Fruit fly (Drosophila melanogaster): Measurements from ENCODE around the gene eIF4EHP.
A peak's percentile ranks its signal among the peaks of the same experiment; 100 is the strongest.

The eIF4EHP gene

dm6 chr3R:24047998-24048511 is 60.7 kb downstream of the eIF4EHP start, which contains the start of gene Rox8 (continued):
- TF ChIP-seq pros (GFP tag; optimal IDR thresholded peaks at IDR 0.05) (no peak), hth (optimal IDR thresholded peaks at IDR 0.05) (no peak), Blimp-1 (GFP tag; optimal IDR thresholded peaks at IDR 0.05) (peak; percentile 19), Gug (GFP tag; IDR thresholded peaks at IDR 0.05) (no peak), CG10321 (GFP tag; IDR thresholded peaks at IDR 0.05) (no peak), CG31365 (tag; optimal IDR thresholded peaks at IDR 0.05) (no peak), CG11247 (GFP tag; IDR thresholded peaks at IDR 0.05) (no peak), CG13775 (GFP tag; optimal IDR thresholded peaks at IDR 0.05) (peak; percentile 52), CG7839 (tag; optimal IDR thresholded peaks at IDR 0.05) (peak; percentile 24), CG11504 (tag; optimal IDR thresholded peaks at IDR 0.05) (no peak), Kr (GFP tag; optimal IDR thresholded peaks at IDR 0.05) (peak; percentile 3), org-1 (GFP tag; optimal IDR thresholded peaks at IDR 0.05) (no peak), Asciz (GFP tag; optimal IDR thresholded peaks at IDR 0.05) (no peak), CG13287 (GFP tag; IDR thresholded peaks at IDR 0.05; ENCODE audit: partially characterized antibody) (peak; percentile 73), E2f1 (GFP tag; IDR thresholded peaks at IDR 0.05) (0 out of 2 replicates have a peak, but pooled peaks have one; percentile 16), trem (tag; optimal IDR thresholded peaks at IDR 0.05) (peak; percentile 99), CG7372 (GFP tag; IDR thresholded peaks at IDR 0.05) (no peak), CG30431 (GFP tag; optimal IDR thresholded peaks at IDR 0.05) (no peak), CG10274 (GFP tag; optimal IDR thresholded peaks at IDR 0.05) (no peak), CG17385 (GFP tag; optimal IDR thresholded peaks at IDR 0.05) (peak; percentile 0), CG12744 (GFP tag; optimal IDR thresholded peaks at IDR 0.05) (no peak), CG3838 (GFP tag; optimal IDR thresholded peaks at IDR 0.05) (no peak), CG10543 (GFP tag; optimal IDR thresholded peaks at IDR 0.05) (peak; percentile 76), toy (GFP tag; IDR thresholded peaks at IDR 0.05) (no peak), CTCF (GFP tag; optimal IDR thresholded peaks at IDR 0.05) (peak; percentile 69), chn (GFP tag; optimal IDR thresholded peaks at IDR 0.05) (peak; percentile 25), inv (GFP tag; IDR thresholded peaks at IDR 0.05; ENCODE audit: partially characterized antibody) (no peak; the same call in 1 of the 2 replicates), Antp (GFP tag; optimal IDR thresholded peaks at IDR 0.05) (peak; percentile 47), unpg (GFP tag; optimal IDR thresholded peaks at IDR 0.05) (peak; percentile 43), Dll (GFP tag; IDR thresholded peaks at IDR 0.05; ENCODE audit: partially characterized antibody) (peak; percentile 66; the same call in 3 of the 4 replicates), CG6791 (GFP tag; IDR thresholded peaks at IDR 0.05; ENCODE audit: partially characterized antibody) (peak; percentile 56; the same call in 2 of the 3 replicates), CG10654 (GFP tag; optimal IDR thresholded peaks at IDR 0.05) (no peak), salm (tag; optimal IDR thresholded peaks at IDR 0.05) (no peak), CG17568 (GFP tag; optimal IDR thresholded peaks at IDR 0.05) (peak; percentile 10), cad (GFP tag; optimal IDR thresholded peaks at IDR 0.05) (no peak), Taf1 (GFP tag; IDR thresholded peaks at IDR 0.05) (no peak), CG18619 (GFP tag; optimal IDR thresholded peaks at IDR 0.05) (peak; percentile 44), ham (GFP tag; IDR thresholded peaks at IDR 0.05) (no peak), CG34376 (GFP tag; optimal IDR thresholded peaks at IDR 0.05) (peak; percentile 79), CG14667 (GFP tag; IDR thresholded peaks at IDR 0.05) (no peak), CG7987 (GFP tag; optimal IDR thresholded peaks at IDR 0.05) (no peak), trh (GFP tag; optimal IDR thresholded peaks at IDR 0.05) (no peak), aop (GFP tag; IDR thresholded peaks at IDR 0.05) (no peak), CG10366 (GFP tag; IDR thresholded peaks at IDR 0.05) (no peak), CG18476 (GFP tag; optimal IDR thresholded peaks at IDR 0.05) (peak; percentile 33), HLH4C (GFP tag; IDR thresholded peaks at IDR 0.05; ENCODE audit: partially characterized antibody) (peak; percentile 70), yki (optimal IDR thresholded peaks at IDR 0.05) (no peak), Hmr (GFP tag; optimal IDR thresholded peaks at IDR 0.05) (peak; percentile 23), CG12391 (tag; optimal IDR thresholded peaks at IDR 0.05) (peak; percentile 44), tin (GFP tag; optimal IDR thresholded peaks at IDR 0.05) (peak; percentile 37), CG13424 (tag; optimal IDR thresholded peaks at IDR 0.05) (peak; percentile 62)
